Worm (Caenorhabditis elegans): ENCODE measurements around the gene irg-3.
"Not testable (repeated sequence)": the region's sequence is repeated elsewhere in the genome, so short reads cannot be mapped to it uniquely, and the experiment has no call there.

Gene irg-3

DNA sequence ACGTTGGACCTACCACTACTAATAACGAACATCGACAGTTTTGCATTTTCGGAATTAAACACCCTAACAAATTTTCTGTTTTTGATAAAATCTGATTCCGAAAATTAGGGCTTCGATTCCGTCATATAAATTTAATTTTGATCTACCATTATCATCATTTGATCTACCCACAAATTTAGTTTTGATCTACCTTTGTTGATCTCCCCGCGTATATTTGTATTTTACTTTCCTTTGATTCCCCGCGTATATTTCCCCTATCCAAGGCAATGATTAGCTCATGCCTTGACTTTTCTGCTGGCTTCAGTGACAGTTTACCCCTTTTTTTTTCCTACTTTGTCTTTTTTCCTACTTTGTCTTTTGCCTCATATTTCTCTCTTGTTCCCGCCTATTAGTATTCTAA, 2.6 kb upstream of the irg-3 start:
- TF ChIP-seq nhr-11 (tag; optimal IDR thresholded peaks at IDR 0.05) (no peak), nhr-25 (tag; optimal IDR thresholded peaks at IDR 0.05) (no peak), elt-1 (tag; optimal IDR thresholded peaks at IDR 0.05) (no peak), nhr-76 (tag; optimal IDR thresholded peaks at IDR 0.05) (no peak), nhr-23 (tag; optimal IDR thresholded peaks at IDR 0.05) (no peak), nhr-43 (tag; optimal IDR thresholded peaks at IDR 0.05; ENCODE audit: poor library complexity, severe bottlenecking) (no peak), egl-5 (tag; optimal IDR thresholded peaks at IDR 0.05) (no peak), fkh-2 (tag; optimal IDR thresholded peaks at IDR 0.05) (no peak), fos-1 (tag; optimal IDR thresholded peaks at IDR 0.05) (no peak), ama-1 (optimal IDR thresholded peaks at IDR 0.05) (no peak), ceh-28 (tag; optimal IDR thresholded peaks at IDR 0.05) (no peak), sea-2 (GFP tag; optimal IDR thresholded peaks at IDR 0.05) (no peak), nhr-28 (tag; optimal IDR thresholded peaks at IDR 0.05) (no peak), ztf-11 (tag; optimal IDR thresholded peaks at IDR 0.05) (no peak), zag-1 (tag; optimal IDR thresholded peaks at IDR 0.05) (no peak)

DNA sequence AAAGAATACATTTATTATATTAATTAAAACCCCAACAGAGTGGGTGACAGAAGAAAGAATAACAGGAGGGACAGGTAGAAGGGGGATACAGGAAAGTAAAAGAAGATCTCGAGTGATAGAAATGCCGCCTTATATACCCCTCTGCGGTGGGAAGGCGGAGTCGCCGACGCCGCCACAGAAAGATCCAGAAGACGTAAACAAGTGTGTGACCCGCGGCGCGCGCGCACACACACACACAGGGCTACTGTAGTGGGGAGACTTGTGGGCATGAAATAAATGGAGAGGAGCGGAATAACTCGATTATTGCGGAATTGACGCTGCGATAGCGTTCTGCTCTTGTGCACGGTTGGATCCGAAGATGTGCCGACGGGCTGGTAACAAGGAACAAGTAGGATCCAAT, 3.3 kb downstream of the irg-3 start:
- TF ChIP-seq hmg-11 (tag; optimal IDR thresholded peaks at IDR 0.05) (no peak), fos-1 (tag; optimal IDR thresholded peaks at IDR 0.05) (no peak), nhr-28 (tag; optimal IDR thresholded peaks at IDR 0.05) (no peak), lin-15B (tag; optimal IDR thresholded peaks at IDR 0.05) (no peak), ceh-9 (tag; optimal IDR thresholded peaks at IDR 0.05) (no peak)

DNA sequence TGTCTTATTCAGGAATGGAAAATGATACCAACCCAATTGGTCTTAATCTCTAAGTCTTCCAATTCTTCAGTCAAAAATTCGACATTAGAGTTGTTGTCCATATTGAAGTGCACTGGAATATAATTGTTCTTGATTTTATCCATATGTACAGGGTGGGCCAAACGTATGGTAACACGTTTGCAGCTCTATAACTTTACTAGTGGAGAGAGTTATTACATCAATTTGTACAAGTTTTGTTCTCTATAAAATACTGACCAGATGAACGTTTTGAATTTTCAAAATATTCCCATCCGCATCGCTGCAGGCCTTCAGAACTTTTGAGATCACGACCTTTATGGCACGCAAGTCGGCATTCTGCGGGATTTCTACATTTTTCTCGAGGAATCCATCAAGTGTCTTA, 6.4 kb downstream of the irg-3 start, which contains the start of gene F53E10.5:
F53E10.5 (minus strand) TSS at position 101 of the 400 bp plus-strand sequence.
- not testable (repeated sequence) for TF ChIP-seq nhr-12, nhr-11, elt-1 (tag; optimal IDR thresholded peaks at IDR 0.05)

DNA sequence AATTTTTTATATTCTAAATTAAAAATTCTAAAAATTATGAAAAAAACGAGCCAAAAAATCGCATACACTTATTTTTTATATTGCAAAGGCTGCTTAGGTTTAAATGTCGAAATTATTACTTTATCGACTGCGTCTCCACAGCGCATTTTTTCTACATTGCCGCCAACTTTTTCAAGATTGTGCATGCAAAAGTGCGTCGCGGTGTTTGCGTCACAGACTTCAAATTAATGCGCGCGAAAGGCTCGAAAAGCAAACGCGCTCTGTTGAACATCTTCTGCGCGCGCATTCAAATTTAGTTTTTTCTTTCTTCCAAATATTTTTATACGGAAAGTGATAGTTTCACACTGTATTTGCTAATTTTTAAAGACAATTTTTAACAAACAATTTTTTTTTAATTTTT, 8.2 kb downstream of the irg-3 start:
- TF ChIP-seq unc-39 (tag; optimal IDR thresholded peaks at IDR 0.05), result no peak
- TF ChIP-seq fkh-2 (tag; optimal IDR thresholded peaks at IDR 0.05), result no peak
- TF ChIP-seq elt-2 (tag; optimal IDR thresholded peaks at IDR 0.05), result peak; percentile 75
- TF ChIP-seq ZK546.5 (tag; optimal IDR thresholded peaks at IDR 0.05), result no peak
- TF ChIP-seq egl-5 (tag; optimal IDR thresholded peaks at IDR 0.05), result no peak
- TF ChIP-seq fos-1 (tag; optimal IDR thresholded peaks at IDR 0.05), result no peak
- no peak for TF ChIP-seq fkh-10 (GFP tag; optimal IDR thresholded peaks at IDR 0.05)
- TF ChIP-seq elt-3 (tag; optimal IDR thresholded peaks at IDR 0.05), result no peak
- no peak for TF ChIP-seq nhr-25 (tag; optimal IDR thresholded peaks at IDR 0.05)
- TF ChIP-seq nhr-43 (tag; optimal IDR thresholded peaks at IDR 0.05; ENCODE audit: poor library complexity, severe bottlenecking), result peak; percentile 64
- no peak for TF ChIP-seq ceh-16 (tag; optimal IDR thresholded peaks at IDR 0.05)
- TF ChIP-seq nhr-23 (tag; optimal IDR thresholded peaks at IDR 0.05), result peak; percentile 73
- peak; percentile 52 for TF ChIP-seq nhr-11 (tag; optimal IDR thresholded peaks at IDR 0.05)
- no peak for TF ChIP-seq nhr-12 (tag; optimal IDR thresholded peaks at IDR 0.05)
- no peak for TF ChIP-seq ztf-4 (tag; optimal IDR thresholded peaks at IDR 0.05)
- no peak for TF ChIP-seq ama-1 (optimal IDR thresholded peaks at IDR 0.05)
- no peak for TF ChIP-seq nhr-76 (tag; optimal IDR thresholded peaks at IDR 0.05)
- peak; percentile 38 for TF ChIP-seq jun-1 (tag; optimal IDR thresholded peaks at IDR 0.05)
- TF ChIP-seq egl-27 (tag; optimal IDR thresholded peaks at IDR 0.05), result no peak
- no peak for TF ChIP-seq pqm-1 (tag; optimal IDR thresholded peaks at IDR 0.05)
- TF ChIP-seq nhr-77 (tag; optimal IDR thresholded peaks at IDR 0.05), result no peak
- no peak for TF ChIP-seq mdl-1 (tag; optimal IDR thresholded peaks at IDR 0.05)
- TF ChIP-seq elt-1 (tag; optimal IDR thresholded peaks at IDR 0.05), result no peak
- no peak for TF ChIP-seq aly-2 (tag; optimal IDR thresholded peaks at IDR 0.05)
- TF ChIP-seq snpc-4 (tag; optimal IDR thresholded peaks at IDR 0.05), result peak; percentile 32
- TF ChIP-seq eor-1 (tag; optimal IDR thresholded peaks at IDR 0.05), result no peak
- TF ChIP-seq lin-39 (tag; optimal IDR thresholded peaks at IDR 0.05), result no peak
- no peak for TF ChIP-seq daf-12 (tag; optimal IDR thresholded peaks at IDR 0.05)
- peak; percentile 74 for TF ChIP-seq lin-15B (tag; optimal IDR thresholded peaks at IDR 0.05)
- peak; percentile 72 for TF ChIP-seq lsy-12 (tag; optimal IDR thresholded peaks at IDR 0.05)
- no peak for TF ChIP-seq nhr-67 (tag; optimal IDR thresholded peaks at IDR 0.05)
- TF ChIP-seq nhr-28 (tag; optimal IDR thresholded peaks at IDR 0.05), result no peak
- TF ChIP-seq sea-2 (GFP tag; optimal IDR thresholded peaks at IDR 0.05), result no peak
- no peak for TF ChIP-seq mml-1 (tag; optimal IDR thresholded peaks at IDR 0.05)
- no peak for TF ChIP-seq unc-62 (GFP tag; optimal IDR thresholded peaks at IDR 0.05)
- TF ChIP-seq ceh-82 (tag; optimal IDR thresholded peaks at IDR 0.05), result peak; percentile 31
- TF ChIP-seq tbx-2 (tag; optimal IDR thresholded peaks at IDR 0.05), result peak; percentile 69
- no peak for TF ChIP-seq zag-1 (tag; optimal IDR thresholded peaks at IDR 0.05)
- peak; percentile 32 for TF ChIP-seq skn-1 (tag; optimal IDR thresholded peaks at IDR 0.05)
- TF ChIP-seq nfya-1 (tag; optimal IDR thresholded peaks at IDR 0.05; ENCODE audit: insufficient read depth), result peak; percentile 72
- TF ChIP-seq R02D3.7 (tag; optimal IDR thresholded peaks at IDR 0.05), result peak; percentile 66
- TF ChIP-seq ztf-11 (tag; optimal IDR thresholded peaks at IDR 0.05), result no peak
- peak; percentile 90 for TF ChIP-seq pha-4 (tag; optimal IDR thresholded peaks at IDR 0.05)
- TF ChIP-seq ceh-28 (tag; optimal IDR thresholded peaks at IDR 0.05), result peak; percentile 63

Data from whole organism, L3 larva.